Worm (Caenorhabditis elegans): Measurements from ENCODE around the gene C44H4.4.
"Not testable (repeated sequence)": the region's sequence is repeated elsewhere in the genome, so short reads cannot be mapped to it uniquely, and the experiment has no call there.

The C44H4.4 gene

ce11 chrX:14525325-14526305, 63.3 kb downstream of the C44H4.4 start (continued):
- TF ChIP-seq F13H6.1 (tag; optimal IDR thresholded peaks at IDR 0.05), result peak; percentile 99
- peak; percentile 99 for TF ChIP-seq fos-1 (tag; optimal IDR thresholded peaks at IDR 0.05)
- TF ChIP-seq nhr-129 (tag; optimal IDR thresholded peaks at IDR 0.05), result peak; percentile 100
- peak; percentile 99 for TF ChIP-seq ztf-4 (tag; optimal IDR thresholded peaks at IDR 0.05)
- peak; percentile 82 for TF ChIP-seq ztf-11 (tag; optimal IDR thresholded peaks at IDR 0.05)
- peak; percentile 79 for TF ChIP-seq mbf-1 (tag; optimal IDR thresholded peaks at IDR 0.05)
- peak; percentile 69 for TF ChIP-seq ama-1 (optimal IDR thresholded peaks at IDR 0.05)
- peak; percentile 85 for TF ChIP-seq skn-1 (tag; optimal IDR thresholded peaks at IDR 0.05)
- peak; percentile 79 for TF ChIP-seq unc-39 (tag; optimal IDR thresholded peaks at IDR 0.05)
- TF ChIP-seq nhr-237 (tag; optimal IDR thresholded peaks at IDR 0.05), result peak; percentile 98
- peak; percentile 74 for TF ChIP-seq dmd-4 (tag; optimal IDR thresholded peaks at IDR 0.05)
- TF ChIP-seq sma-9 (GFP tag; optimal IDR thresholded peaks at IDR 0.05), result peak; percentile 99
- TF ChIP-seq sma-9 (tag; optimal IDR thresholded peaks at IDR 0.05), result no peak
- peak; percentile 96 to 97 for TF ChIP-seq mdl-1 (tag; optimal IDR thresholded peaks at IDR 0.05)
- TF ChIP-seq nhr-77 (tag; optimal IDR thresholded peaks at IDR 0.05), result peak; percentile 99
- peak; percentile 87 for TF ChIP-seq blmp-1 (tag; optimal IDR thresholded peaks at IDR 0.05; ENCODE audit: insufficient read depth)
- TF ChIP-seq egl-27 (tag; optimal IDR thresholded peaks at IDR 0.05), result peak; percentile 98
- TF ChIP-seq ZK546.5 (tag; optimal IDR thresholded peaks at IDR 0.05), result peak; percentile 88
- peak; percentile 97 for TF ChIP-seq aly-2 (tag; optimal IDR thresholded peaks at IDR 0.05)
- TF ChIP-seq peb-1 (tag; optimal IDR thresholded peaks at IDR 0.05), result no peak
- TF ChIP-seq R02D3.7 (tag; optimal IDR thresholded peaks at IDR 0.05), result peak; percentile 83
- peak; percentile 98 for TF ChIP-seq Y55F3AM.14 (GFP tag; optimal IDR thresholded peaks at IDR 0.05)
- no peak for TF ChIP-seq elt-1 (tag; optimal IDR thresholded peaks at IDR 0.05)
- peak; percentile 99 for TF ChIP-seq sma-3 (GFP tag; optimal IDR thresholded peaks at IDR 0.05)
- TF ChIP-seq gmeb-1 (tag; optimal IDR thresholded peaks at IDR 0.05), result peak; percentile 94

DNA sequence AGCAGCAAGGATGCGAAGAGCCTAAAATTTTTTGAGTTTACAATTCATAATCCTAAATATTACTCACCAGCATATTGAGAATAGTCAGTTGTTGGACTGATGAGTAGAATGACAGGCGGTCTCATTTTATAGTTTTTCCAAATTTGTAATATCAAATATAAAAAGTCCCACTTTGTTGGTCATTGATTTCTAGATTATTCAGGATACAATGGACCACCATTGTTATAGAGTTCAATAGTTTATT, 63.9 kb downstream of the C44H4.4 start, which contains the start of gene nspc-17:
Gene nspc-17 (minus strand): TSS at position 101 of the 244 bp plus-strand sequence.
- not testable (repeated sequence) for TF ChIP-seq zag-1 (tag; optimal IDR thresholded peaks at IDR 0.05); nhr-237 (tag; optimal IDR thresholded peaks at IDR 0.05); unc-55 (GFP tag; optimal IDR thresholded peaks at IDR 0.05)

DNA sequence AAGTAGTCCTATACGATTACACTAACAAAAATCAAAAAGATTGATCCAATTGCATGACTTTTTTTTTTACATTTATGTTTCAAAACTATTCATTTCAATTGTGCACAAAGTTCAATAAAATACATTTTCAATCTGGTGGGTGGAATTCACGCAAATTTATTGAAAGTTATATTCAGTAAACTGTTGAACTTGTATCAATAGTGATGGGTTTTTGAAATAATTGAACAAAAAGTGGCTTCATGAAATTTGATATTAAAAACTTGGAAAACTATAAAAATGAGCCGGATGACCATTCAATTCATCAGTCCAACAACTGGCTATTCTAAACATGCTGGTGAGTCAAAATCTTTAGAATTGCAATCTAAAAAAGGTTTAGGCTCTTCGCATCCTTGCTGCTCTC, 65.6 kb downstream of the C44H4.4 start, which contains the start of gene nspc-16:
Gene nspc-16 (plus strand): TSS at position 301 of the 400 bp plus-strand sequence.
- TF ChIP-seq ztf-1 (GFP tag; conservative IDR thresholded peaks at IDR 0.05), result no peak
- no peak for TF ChIP-seq crh-2 (tag; optimal IDR thresholded peaks at IDR 0.05)
- no peak for TF ChIP-seq alr-1 (tag; optimal IDR thresholded peaks at IDR 0.05)
- TF ChIP-seq nhr-129 (tag; optimal IDR thresholded peaks at IDR 0.05), result no peak
- TF ChIP-seq nhr-12 (tag; optimal IDR thresholded peaks at IDR 0.05), result no peak
- no peak for TF ChIP-seq nhr-25 (tag; optimal IDR thresholded peaks at IDR 0.05)
- no peak for TF ChIP-seq ceh-82 (tag; optimal IDR thresholded peaks at IDR 0.05)
- TF ChIP-seq mdl-1 (tag; optimal IDR thresholded peaks at IDR 0.05), result no peak
- TF ChIP-seq sma-9 (GFP tag; optimal IDR thresholded peaks at IDR 0.05), result no peak
- no peak for TF ChIP-seq sma-9 (tag; optimal IDR thresholded peaks at IDR 0.05)
- no peak for TF ChIP-seq fos-1 (tag; optimal IDR thresholded peaks at IDR 0.05)
- TF ChIP-seq blmp-1 (tag; optimal IDR thresholded peaks at IDR 0.05; ENCODE audit: insufficient read depth), result no peak
- no peak for TF ChIP-seq nhr-11 (tag; optimal IDR thresholded peaks at IDR 0.05)
- TF ChIP-seq ceh-16 (tag; optimal IDR thresholded peaks at IDR 0.05), result no peak
- TF ChIP-seq elt-3 (tag; optimal IDR thresholded peaks at IDR 0.05), result no peak
- no peak for TF ChIP-seq nhr-10 (tag; optimal IDR thresholded peaks at IDR 0.05)
- no peak for TF ChIP-seq nhr-77 (tag; optimal IDR thresholded peaks at IDR 0.05)
- no peak for TF ChIP-seq gmeb-1 (tag; optimal IDR thresholded peaks at IDR 0.05)

- TF ChIP-seq sem-4 (tag; optimal IDR thresholded peaks at IDR 0.05), result no peak
- no peak for TF ChIP-seq nhr-6 (tag; optimal IDR thresholded peaks at IDR 0.05)
- TF ChIP-seq nhr-237 (tag; optimal IDR thresholded peaks at IDR 0.05), result no peak
- TF ChIP-seq unc-55 (GFP tag; optimal IDR thresholded peaks at IDR 0.05), result no peak
- TF ChIP-seq nhr-23 (tag; optimal IDR thresholded peaks at IDR 0.05), result no peak
- no peak for TF ChIP-seq dmd-4 (tag; optimal IDR thresholded peaks at IDR 0.05)
- no peak for TF ChIP-seq R02D3.7 (tag; optimal IDR thresholded peaks at IDR 0.05)
- no peak for TF ChIP-seq ama-1 (optimal IDR thresholded peaks at IDR 0.05)
- no peak for TF ChIP-seq nhr-12 (tag; optimal IDR thresholded peaks at IDR 0.05)
- no peak for TF ChIP-seq sma-3 (GFP tag; optimal IDR thresholded peaks at IDR 0.05)
- no peak for TF ChIP-seq blmp-1 (tag; optimal IDR thresholded peaks at IDR 0.05; ENCODE audit: insufficient read depth)
- no peak for TF ChIP-seq mdl-1 (tag; optimal IDR thresholded peaks at IDR 0.05)
- no peak for TF ChIP-seq egl-27 (tag; optimal IDR thresholded peaks at IDR 0.05)
- TF ChIP-seq ztf-4 (tag; optimal IDR thresholded peaks at IDR 0.05), result no peak
Measured at ce11 chrX:14520463-14520862, 68.4 kb downstream of the C44H4.4 start, which contains the start of gene D1025.1. TSS of gene D1025.1 (plus strand) at chrX:14520763.
